Worm (Caenorhabditis elegans) whole organism, mixed stage, embryonic: ENCODE measurements around the gene pqn-62.
A peak's percentile ranks its signal among the peaks of the same experiment; 100 is the strongest.

ENCODE experiments used
- M03D4.4 ChIP-seq: sonication (generic microtip); optimal IDR thresholded peaks from 2 replicates; lab custom pipeline; 2017; ENCODE audit warnings: mild to moderate bottlenecking, missing genetic modification characterization, missing compliant biosample characterization
- bed-3 ChIP-seq: fragments of 200-800 bp; sonication (Bioruptor generic); optimal IDR thresholded peaks from 3 replicates; lab custom pipeline; 2018; ENCODE audit warnings: mild to moderate bottlenecking, missing genetic modification characterization, moderate library complexity, missing compliant biosample characterization
- blmp-1 ChIP-seq: fragments of 150-350 bp; optimal IDR thresholded peaks from 2 replicates; lab custom pipeline; 2014; ENCODE audit warnings: missing biosample characterization, missing genetic modification characterization
- ceh-83 ChIP-seq: fragments of 200-800 bp; sonication (Bioruptor generic); optimal IDR thresholded peaks from 2 replicates; lab custom pipeline; 2018; ENCODE audit warnings: mild to moderate bottlenecking, missing genetic modification characterization, missing compliant biosample characterization
- cnd-1 ChIP-seq: fragments of 200-800 bp; sonication (Bioruptor generic); optimal IDR thresholded peaks from 2 replicates; lab custom pipeline; 2018; ENCODE audit warnings: mild to moderate bottlenecking, missing genetic modification characterization, missing compliant biosample characterization
- drap-1 ChIP-seq: fragments of 200-800 bp; sonication (Bioruptor generic); optimal IDR thresholded peaks from 3 replicates; lab custom pipeline; 2018; ENCODE audit warnings: mild to moderate bottlenecking, missing genetic modification characterization, missing compliant biosample characterization
- ham-2 ChIP-seq: fragments of 200-800 bp; sonication (Bioruptor generic); optimal IDR thresholded peaks from 2 replicates; lab custom pipeline; 2018; ENCODE audit warnings: mild to moderate bottlenecking, missing genetic modification characterization, missing compliant biosample characterization
- hlh-1 ChIP-seq: fragments of 150-350 bp; optimal IDR thresholded peaks from 2 replicates; lab custom pipeline; 2014; ENCODE audit warnings: missing biosample characterization, missing genetic modification reagents, missing genetic modification characterization
- lin-13 ChIP-seq: fragments of 150-350 bp; optimal IDR thresholded peaks from 2 replicates; lab custom pipeline; 2014; ENCODE audit warnings: missing biosample characterization, missing genetic modification characterization
- lin-32 ChIP-seq: fragments of 200-800 bp; sonication (Bioruptor generic); optimal IDR thresholded peaks from 2 replicates; lab custom pipeline; 2018; ENCODE audit warnings: mild to moderate bottlenecking, missing genetic modification characterization, missing compliant biosample characterization
- lsy-2 ChIP-seq: fragments of 150-350 bp; optimal IDR thresholded peaks from 2 replicates; lab custom pipeline; 2014; ENCODE audit warnings: missing biosample characterization, missing genetic modification characterization
- mab-5 ChIP-seq: fragments of 150-350 bp; optimal IDR thresholded peaks from 2 replicates; lab custom pipeline; 2014; ENCODE audit warnings: missing biosample characterization, missing genetic modification characterization
- mep-1 ChIP-seq: fragments of 150-350 bp; optimal IDR thresholded peaks from 2 replicates; lab custom pipeline; 2017; ENCODE audit warnings: missing biosample characterization, missing genetic modification reagents, missing genetic modification characterization, inconsistent platforms
- nhr-2 ChIP-seq: fragments of 150-350 bp; optimal IDR thresholded peaks from 2 replicates; lab custom pipeline; 2014; ENCODE audit warnings: missing biosample characterization, missing genetic modification characterization
- nhr-237 ChIP-seq: fragments of 150-350 bp; optimal IDR thresholded peaks from 2 replicates; lab custom pipeline; 2014; ENCODE audit warnings: missing biosample characterization, missing genetic modification characterization
- nhr-28 ChIP-seq: fragments of 150-350 bp; optimal IDR thresholded peaks from 2 replicates; lab custom pipeline; 2014; ENCODE audit warnings: missing biosample characterization, missing genetic modification characterization
- nhr-76 ChIP-seq: sonication (generic microtip); optimal IDR thresholded peaks from 2 replicates; lab custom pipeline; 2017; ENCODE audit warnings: missing biosample characterization, missing genetic modification characterization
- pha-4 ChIP-seq: fragments of 150-350 bp; optimal IDR thresholded peaks from 2 replicates; lab custom pipeline; 2018; ENCODE audit warnings: missing biosample characterization, missing genetic modification reagents, missing genetic modification characterization
- sem-2 ChIP-seq: fragments of 200-800 bp; sonication (Bioruptor generic); optimal IDR thresholded peaks from 2 replicates; lab custom pipeline; 2018; ENCODE audit warnings: mild to moderate bottlenecking, missing genetic modification characterization, missing compliant biosample characterization
- snpc-4 ChIP-seq: fragments of 150-350 bp; optimal IDR thresholded peaks from 2 replicates; lab custom pipeline; 2014; ENCODE audit warnings: missing biosample characterization, missing genetic modification characterization
- sptf-1 ChIP-seq: sonication (generic microtip); optimal IDR thresholded peaks from 2 replicates; lab custom pipeline; 2017; ENCODE audit warnings: mild to moderate bottlenecking, missing genetic modification characterization, moderate library complexity, missing compliant biosample characterization
- tbx-8 ChIP-seq: fragments of 200-800 bp; sonication (Bioruptor generic); optimal IDR thresholded peaks from 2 replicates; lab custom pipeline; 2018; ENCODE audit warnings: mild to moderate bottlenecking, missing genetic modification characterization, moderate library complexity, missing compliant biosample characterization
- unc-120 ChIP-seq: sonication (generic microtip); optimal IDR thresholded peaks from 2 replicates; lab custom pipeline; 2017; ENCODE audit warnings: missing genetic modification characterization, missing compliant biosample characterization; ENCODE audit not compliant: poor library complexity, severe bottlenecking
- unc-39 ChIP-seq: fragments of 150-350 bp; optimal IDR thresholded peaks from 2 replicates; lab custom pipeline; 2014; ENCODE audit warnings: missing biosample characterization, missing genetic modification characterization
- unc-62 ChIP-seq: fragments of 150-350 bp; optimal IDR thresholded peaks from 2 replicates; lab custom pipeline; 2014; ENCODE audit warnings: missing biosample characterization, missing genetic modification reagents, missing genetic modification characterization
- ztf-11 ChIP-seq: fragments of 150-350 bp; optimal IDR thresholded peaks from 2 replicates; lab custom pipeline; 2014; ENCODE audit warnings: missing biosample characterization, missing genetic modification characterization

Gene pqn-62

DNA sequence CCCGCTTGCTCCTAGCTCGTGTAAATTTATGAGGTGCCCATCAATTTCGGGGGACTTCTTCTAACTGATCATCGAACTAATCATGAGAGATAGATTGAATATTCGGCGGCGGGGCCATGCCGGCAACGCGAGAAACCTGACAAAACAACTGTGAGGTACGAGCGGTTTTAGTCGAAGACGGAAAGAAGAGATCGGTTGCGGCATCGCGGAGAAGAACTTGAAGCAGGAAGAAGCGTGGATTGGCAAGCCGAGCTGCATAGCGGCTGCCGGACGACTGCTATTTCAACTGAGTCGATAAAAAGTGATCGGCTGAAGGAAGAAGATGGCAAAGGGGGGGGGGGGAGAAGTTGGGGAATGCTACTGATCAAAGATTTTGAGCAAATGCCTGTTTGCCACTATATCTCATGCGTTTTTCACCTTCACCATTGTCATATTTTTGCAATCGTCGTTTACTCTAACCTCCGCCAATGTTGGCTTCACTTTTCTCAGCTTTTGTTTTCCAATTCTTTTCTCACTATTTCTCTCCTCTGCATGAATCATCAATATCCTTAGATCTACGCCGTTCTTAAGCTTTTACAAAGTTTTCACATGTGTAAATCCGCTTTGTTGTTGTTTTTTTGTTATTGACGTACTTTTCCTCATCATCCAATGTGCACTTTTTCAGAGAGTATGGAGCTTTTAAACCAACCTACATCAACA is at the start of gene pqn-62:
TSS of gene pqn-62 (plus strand) at position 649 of the 699 bp plus-strand sequence.
- TF ChIP-seq unc-62 (GFP tag; lab: Kevin White, UChicago) (peak; percentile 31), blmp-1 (no peak), unc-120 (tag; lab: Kevin White, UChicago) (peak; percentile 56), hlh-1 (peak; percentile 53), pha-4 (no peak)

DNA sequence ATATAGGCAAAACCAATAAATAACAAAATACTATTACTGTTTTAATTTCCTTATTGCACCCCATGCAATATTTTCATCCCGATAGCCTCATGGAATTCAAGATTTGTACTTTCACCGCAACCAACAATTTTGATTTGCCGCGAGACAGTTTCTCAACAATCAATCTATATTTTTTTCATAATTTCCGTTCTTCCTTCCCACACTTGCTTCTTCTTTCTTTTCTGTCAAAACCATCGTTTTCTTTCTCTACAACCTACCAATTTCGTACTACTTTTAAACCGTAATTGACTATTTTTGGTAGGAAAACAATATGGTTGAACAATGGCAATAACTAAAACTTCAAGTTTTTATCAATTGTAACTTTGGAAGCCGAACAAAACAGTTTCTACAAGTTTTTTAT is 48.0 kb upstream of the pqn-62 start, which contains the start of gene C31H2.14:
TSS of gene C31H2.14 (plus strand) at position 301 of the 400 bp plus-strand sequence.
- TF ChIP-seq nhr-237 (tag; lab: Kevin White, UChicago) (no peak), pha-4 (no peak)

DNA sequence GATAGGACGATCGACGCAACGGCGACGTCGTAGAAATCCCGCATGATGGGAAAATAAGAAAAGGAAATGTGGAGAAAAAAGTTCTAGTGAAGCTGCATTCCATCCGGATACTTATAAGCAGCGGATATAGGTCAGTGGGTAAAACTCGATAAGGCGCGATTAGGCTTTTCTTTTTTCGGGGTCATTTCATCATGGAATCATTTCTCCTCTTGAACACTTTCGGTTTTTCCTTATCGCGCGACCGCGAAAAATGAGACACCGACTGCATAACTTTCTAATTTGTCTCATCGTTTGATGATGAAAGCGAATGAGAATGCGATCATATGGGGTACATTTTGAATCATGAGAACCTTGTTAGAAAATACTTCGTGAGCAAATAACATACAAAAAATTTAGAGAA is 45.5 kb upstream of the pqn-62 start, which contains the start of gene dpy-8:
TSS of gene dpy-8 (minus strand) at position 88 of the 400 bp plus-strand sequence.
- TF ChIP-seq blmp-1, result peak; percentile 63
- no peak for TF ChIP-seq bed-3 (GFP tag; lab: Kevin White, UChicago)

DNA sequence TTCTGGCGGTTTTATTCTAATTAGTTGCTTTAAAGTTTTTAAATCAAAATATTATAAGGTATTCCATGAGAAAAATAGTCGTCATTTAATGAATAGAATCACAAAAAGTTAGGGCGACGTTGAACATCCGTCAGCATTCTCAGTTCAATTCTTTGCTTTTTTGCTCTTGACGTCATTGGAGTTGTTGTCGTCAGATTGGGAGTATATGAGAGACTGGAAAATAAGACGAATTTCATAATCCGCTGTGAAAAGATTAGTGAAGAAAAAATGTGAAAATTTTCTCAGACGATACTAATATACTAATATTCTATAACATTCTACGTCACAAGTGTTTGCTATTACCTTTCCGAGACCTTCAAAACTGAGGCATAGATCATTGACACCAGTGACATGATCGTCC is 44.5 kb upstream of the pqn-62 start:
- no peak for TF ChIP-seq ztf-11

DNA sequence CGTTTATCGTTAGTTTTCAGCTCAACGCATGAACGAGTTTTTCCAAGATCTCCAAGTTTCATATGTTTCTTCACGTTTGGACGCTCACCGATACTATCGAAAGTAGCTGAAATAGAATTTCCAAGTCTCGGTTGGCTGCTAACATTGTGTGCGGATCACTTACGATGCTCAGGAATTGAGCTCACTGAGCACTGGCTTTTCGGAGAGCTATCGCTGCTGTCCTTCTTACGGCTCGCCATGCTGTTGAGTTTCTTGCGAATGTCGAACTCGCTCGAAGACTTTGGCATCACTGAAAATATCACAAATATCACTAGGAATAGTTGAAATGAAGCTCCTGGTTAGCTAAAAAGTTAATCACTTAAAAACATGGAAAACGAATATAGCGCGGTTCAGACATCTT is 44.0 kb upstream of the pqn-62 start:
- TF ChIP-seq mab-5 (tag; lab: Kevin White, UChicago), result no peak
- TF ChIP-seq lin-13, result no peak

DNA sequence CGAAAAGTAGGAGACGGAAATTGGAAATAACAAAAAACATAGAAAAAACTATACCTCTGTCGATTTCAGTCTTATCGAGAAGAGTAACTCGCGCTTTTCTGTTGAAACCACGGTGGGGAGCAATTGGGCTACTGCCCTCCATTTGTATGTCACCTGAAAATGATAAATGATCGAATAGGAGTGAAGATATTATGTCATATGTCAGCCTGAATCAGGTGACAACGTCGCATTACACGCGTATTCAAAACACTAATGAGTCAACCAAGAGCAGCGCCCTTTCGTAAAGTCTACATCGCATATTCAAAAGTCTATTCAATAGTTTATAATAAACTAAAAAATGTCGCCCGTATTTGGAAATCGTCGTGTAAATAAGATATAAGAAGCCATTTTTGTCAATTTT is 43.0 kb upstream of the pqn-62 start:
- no peak for TF ChIP-seq sptf-1 (tag; lab: Kevin White, UChicago)
- TF ChIP-seq mab-5 (tag; lab: Kevin White, UChicago), result no peak
- TF ChIP-seq unc-39 (tag; lab: Kevin White, UChicago), result no peak
- TF ChIP-seq mep-1, result no peak
- no peak for TF ChIP-seq M03D4.4 (tag; lab: Kevin White, UChicago)
- no peak for TF ChIP-seq drap-1 (GFP tag; lab: Kevin White, UChicago)
- TF ChIP-seq nhr-76 (tag; lab: Kevin White, UChicago), result no peak

DNA sequence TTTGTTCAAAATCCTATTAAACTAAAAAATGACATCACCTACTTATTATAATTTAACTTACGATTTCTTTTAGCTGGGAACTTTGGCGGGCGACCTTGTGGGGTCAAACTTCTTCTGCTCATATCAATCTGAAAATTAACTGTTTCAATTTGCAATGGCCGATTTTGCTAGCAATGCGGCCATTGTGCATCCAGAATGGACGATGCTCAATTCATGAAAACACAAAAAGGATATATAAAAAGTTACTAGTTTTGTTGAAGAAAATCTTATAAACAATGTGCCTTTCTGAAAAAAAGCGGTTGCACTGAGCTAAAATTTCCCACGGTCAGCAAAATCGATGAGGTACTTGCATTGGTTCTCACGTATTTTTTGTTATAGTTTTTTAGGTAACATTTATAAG is 41.6 kb upstream of the pqn-62 start, which contains the start of gene C31H2.3:
TSS of gene C31H2.3 (minus strand) at position 101 of the 400 bp plus-strand sequence.
- no peak for TF ChIP-seq lin-32 (GFP tag; lab: Kevin White, UChicago)
- no peak for TF ChIP-seq unc-39 (tag; lab: Kevin White, UChicago)
- no peak for TF ChIP-seq ceh-83
- no peak for TF ChIP-seq nhr-28
- no peak for TF ChIP-seq lsy-2 (tag; lab: Kevin White, UChicago)
- no peak for TF ChIP-seq lin-13
- no peak for TF ChIP-seq sem-2 (GFP tag; lab: Kevin White, UChicago)
- TF ChIP-seq snpc-4 (tag; lab: Kevin White, UChicago), result no peak
- no peak for TF ChIP-seq cnd-1 (tag; lab: Kevin White, UChicago)
- no peak for TF ChIP-seq nhr-76 (tag; lab: Kevin White, UChicago)
- no peak for TF ChIP-seq nhr-2 (tag; lab: Kevin White, UChicago)
- no peak for TF ChIP-seq mep-1
- no peak for TF ChIP-seq tbx-8 (GFP tag; lab: Kevin White, UChicago)
- TF ChIP-seq bed-3 (GFP tag; lab: Kevin White, UChicago), result no peak
- TF ChIP-seq pha-4, result no peak
- TF ChIP-seq ham-2, result no peak
- TF ChIP-seq nhr-237 (tag; lab: Kevin White, UChicago), result no peak
- TF ChIP-seq hlh-1, result no peak

DNA sequence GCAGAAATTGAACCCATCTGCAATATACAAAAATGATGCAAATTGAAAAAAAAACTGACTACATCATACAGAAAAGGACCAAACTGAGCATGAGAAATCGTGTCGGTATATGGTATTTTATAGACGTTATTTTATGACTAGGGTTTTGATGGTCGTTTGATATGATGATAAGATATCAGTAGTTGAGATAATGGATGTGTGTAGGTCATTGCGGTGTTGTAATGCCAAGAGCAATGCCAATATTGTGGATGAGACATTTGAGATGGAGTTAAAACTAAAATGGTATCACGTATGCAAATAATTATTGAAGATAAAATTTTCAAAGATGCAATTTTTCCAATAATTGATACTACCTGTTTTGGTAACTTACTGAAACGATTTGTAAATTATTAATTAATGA is 36.3 kb upstream of the pqn-62 start, which contains the start of gene C31H2.4:
TSS of gene C31H2.4 (minus strand) at position 19 of the 400 bp plus-strand sequence.
- TF ChIP-seq tbx-8 (GFP tag; lab: Kevin White, UChicago), result no peak
